Worm (Caenorhabditis elegans): ENCODE results near the gene E01G4.3.

Gene E01G4.3

DNA sequence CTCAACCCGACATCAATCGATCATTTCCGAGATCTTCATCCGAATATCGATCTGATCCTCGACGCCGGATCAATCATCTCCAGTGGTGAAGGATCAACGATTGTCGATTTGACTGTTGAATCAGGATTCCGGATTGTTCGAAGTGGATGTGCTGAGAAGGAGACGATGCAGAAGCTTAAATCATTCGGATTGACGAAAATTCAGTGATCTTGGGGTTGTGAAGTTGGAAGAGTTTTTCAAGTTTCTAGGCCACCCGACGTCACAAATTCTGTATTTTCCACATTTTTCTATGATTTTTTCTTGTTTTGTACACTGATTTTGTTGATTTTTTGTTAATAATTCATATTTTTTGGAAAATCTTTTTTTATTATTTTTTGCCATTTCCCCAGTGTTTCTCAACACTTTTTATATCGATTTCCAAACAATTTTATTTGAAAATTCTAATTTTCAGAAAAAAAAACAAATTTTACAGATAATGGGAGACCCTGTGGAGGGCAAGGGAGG lies 54.8 kb downstream of the E01G4.3 start, which contains the start of gene Y48E1C.1:
Y48E1C.1 (plus strand) TSS at position 454 of the 504 bp plus-strand sequence.
- TF ChIP-seq ztf-23 (GFP tag; IDR thresholded peaks at IDR 0.05) (no peak), tab-1 (GFP tag; IDR thresholded peaks at IDR 0.05) (no peak), cog-1 (tag; optimal IDR thresholded peaks at IDR 0.05) (no peak), flt-1 (GFP tag; IDR thresholded peaks at IDR 0.05) (no peak)

ce11 chrII:13414099-13414498 lies 55.3 kb downstream of the E01G4.3 start:
- no peak for TF ChIP-seq ztf-23 (GFP tag; IDR thresholded peaks at IDR 0.05)
- TF ChIP-seq tab-1 (GFP tag; IDR thresholded peaks at IDR 0.05) = no peak
- TF ChIP-seq flt-1 (GFP tag; IDR thresholded peaks at IDR 0.05) = no peak
- peak; percentile 99 for TF ChIP-seq T22C8.4 (GFP tag; IDR thresholded peaks at IDR 0.05)

DNA sequence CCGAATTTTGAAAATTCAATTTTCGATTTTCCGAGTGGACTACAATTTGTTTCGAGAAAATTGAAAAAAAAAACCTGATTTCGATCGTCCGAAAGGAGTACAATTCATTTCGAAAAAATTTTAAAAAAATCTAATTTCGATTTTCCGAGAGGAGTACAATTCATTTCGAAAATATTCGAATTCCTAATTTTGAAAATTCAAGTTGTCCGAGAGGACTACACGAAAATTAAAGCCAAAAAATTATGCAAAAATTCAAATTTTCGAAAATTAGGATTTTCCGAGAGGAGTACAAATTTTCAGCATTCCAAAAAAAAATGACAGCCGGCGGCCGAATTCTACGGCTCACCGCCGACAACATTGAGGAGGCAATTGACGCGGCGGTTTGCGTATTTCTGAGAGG lies 57.1 kb downstream of the E01G4.3 start, which contains the start of gene Y48C3A.18:
Y48C3A.18 (plus strand) TSS at position 301 of the 400 bp plus-strand sequence.
- TF ChIP-seq tab-1 (GFP tag; IDR thresholded peaks at IDR 0.05) = no peak
- no peak for TF ChIP-seq ztf-23 (GFP tag; IDR thresholded peaks at IDR 0.05)
- no peak for TF ChIP-seq ztf-29 (GFP tag; IDR thresholded peaks at IDR 0.05)
- no peak for TF ChIP-seq med-1 (GFP tag; optimal IDR thresholded peaks at IDR 0.05; ENCODE audit: insufficient read depth)
- no peak for TF ChIP-seq ref-1 (GFP tag; conservative IDR thresholded peaks at IDR 0.05)
- no peak for TF ChIP-seq klf-2 (GFP tag; conservative IDR thresholded peaks at IDR 0.05)
- no peak for TF ChIP-seq cog-1 (tag; optimal IDR thresholded peaks at IDR 0.05)
- no peak for TF ChIP-seq flt-1 (GFP tag; IDR thresholded peaks at IDR 0.05)
- no peak for TF ChIP-seq T22C8.4 (GFP tag; IDR thresholded peaks at IDR 0.05)

Measured in whole organism, midembryonic.